Fruit fly (Drosophila melanogaster) S2 (cell line): ENCODE measurements around the gene QIL1.

ENCODE experiments used
- CG8478 ChIP-seq: fragments of >200 bp; optimal IDR thresholded peaks from 2 replicates; lab custom pipeline; 2018
- CTCF ChIP-seq, 2 experiments: fragments of >200 bp; optimal IDR thresholded peaks; 2 replicates each; lab custom pipeline; 2018

- TF ChIP-seq CTCF (optimal IDR thresholded peaks at IDR 0.05; lab: Kevin White, UChicago) (no peak), CG8478 (lab: Kevin White, UChicago) (no peak)
Observed at dm6 chr3L:17495266-17495961, 29.7 kb downstream of the QIL1 start.
